Fruit fly (Drosophila melanogaster) whole organism: ENCODE results near the gene COX5BL.

Experiments used
- CG8478 ChIP-seq: fragments of >200 bp; optimal IDR thresholded peaks from 2 replicates; lab custom pipeline; 2018; ENCODE audit warnings: inconsistent platforms
- Dll ChIP-seq: fragments of >200 bp; optimal IDR thresholded peaks from 2 replicates; lab custom pipeline; 2017
- EcR ChIP-seq, 2 experiments: fragments of >200 bp; optimal IDR thresholded peaks; 2 replicates each; lab custom pipeline; 2017; ENCODE audit warnings: missing biosample characterization in 2 of 2, missing genetic modification characterization in 2 of 2, missing genetic modification reagents in 2 of 2
- pan ChIP-seq: fragments of >200 bp; optimal IDR thresholded peaks from 2 replicates; lab custom pipeline; 2017
- psq ChIP-seq: fragments of >200 bp; optimal IDR thresholded peaks from 2 replicates; lab custom pipeline; 2017
- usp ChIP-seq: fragments of >200 bp; optimal IDR thresholded peaks from 2 replicates; lab custom pipeline; 2017; ENCODE audit warnings: missing biosample characterization, missing genetic modification characterization, mixed read lengths

COX5BL gene

DNA sequence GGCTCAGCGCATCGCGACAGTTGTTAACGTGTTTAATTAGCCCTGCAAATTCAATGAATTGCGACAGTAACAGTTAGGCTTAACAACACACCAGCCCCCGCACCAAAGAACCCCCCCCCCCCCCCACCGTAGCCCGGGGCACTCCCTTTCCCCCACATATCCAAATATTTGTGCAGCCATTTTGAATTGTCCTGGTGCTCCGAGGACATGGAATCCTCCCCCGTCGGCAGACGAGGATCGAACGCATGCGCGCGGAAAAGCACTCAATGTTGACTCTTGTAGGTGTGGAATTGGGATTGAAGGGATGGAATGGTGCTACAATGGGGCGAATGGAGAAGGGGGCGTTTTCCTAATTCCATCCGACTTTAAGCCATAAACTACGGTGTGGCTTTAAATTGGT lies 11.3 kb upstream of the COX5BL start:
- TF ChIP-seq EcR (GFP tag; optimal IDR thresholded peaks at IDR 0.05; lab: Kevin White, UChicago) (no peak), Dll (lab: Kevin White, UChicago) (no peak), CG8478 (lab: Kevin White, UChicago) (no peak), usp (GFP tag; lab: Kevin White, UChicago) (no peak), pan (lab: Kevin White, UChicago) (no peak), psq (lab: Kevin White, UChicago) (no peak)

DNA sequence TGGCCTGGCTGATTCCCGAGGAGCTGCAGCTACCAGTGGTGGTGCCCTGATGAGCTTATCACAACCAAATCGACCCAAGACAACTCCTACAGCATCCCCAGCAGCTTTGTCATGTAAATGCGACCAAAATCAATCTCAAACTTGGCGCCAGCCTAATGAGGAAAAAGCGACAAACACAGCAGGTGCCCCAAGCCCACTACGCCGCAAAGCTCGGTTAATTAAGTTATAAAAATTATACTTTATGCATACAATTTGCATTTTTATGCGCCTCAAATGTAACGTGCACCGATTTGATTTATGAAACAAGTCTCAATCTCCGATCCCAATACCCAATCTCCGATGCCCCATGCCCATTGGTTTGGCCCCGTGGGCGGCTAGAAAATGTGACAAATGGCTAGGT lies 8.4 kb upstream of the COX5BL start:
- no peak for TF ChIP-seq Dll (lab: Kevin White, UChicago)

DNA sequence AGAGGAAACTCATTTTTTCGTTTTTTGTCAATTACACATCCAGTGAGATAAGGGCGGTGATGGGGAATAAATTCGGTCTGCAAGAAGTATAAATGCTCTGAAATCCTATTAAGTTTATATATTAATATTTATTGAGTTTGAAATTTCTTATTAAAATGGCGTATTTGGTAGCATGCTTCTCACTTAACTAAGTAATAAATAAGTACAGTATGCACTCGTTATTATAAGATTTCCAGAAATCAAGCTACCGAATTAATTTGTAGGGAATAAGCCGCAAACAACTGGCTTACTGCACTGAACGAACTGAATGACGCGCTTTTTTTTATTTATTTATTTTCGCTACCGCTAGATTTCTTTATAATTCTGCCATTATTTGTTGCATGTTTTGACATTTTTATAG lies 7.8 kb upstream of the COX5BL start:
- TF ChIP-seq CG8478 (lab: Kevin White, UChicago) (no peak), Dll (lab: Kevin White, UChicago) (no peak), psq (lab: Kevin White, UChicago) (no peak), usp (GFP tag; lab: Kevin White, UChicago) (no peak), EcR (GFP tag; optimal IDR thresholded peaks at IDR 0.05; lab: Kevin White, UChicago) (no peak), pan (lab: Kevin White, UChicago) (no peak)

DNA sequence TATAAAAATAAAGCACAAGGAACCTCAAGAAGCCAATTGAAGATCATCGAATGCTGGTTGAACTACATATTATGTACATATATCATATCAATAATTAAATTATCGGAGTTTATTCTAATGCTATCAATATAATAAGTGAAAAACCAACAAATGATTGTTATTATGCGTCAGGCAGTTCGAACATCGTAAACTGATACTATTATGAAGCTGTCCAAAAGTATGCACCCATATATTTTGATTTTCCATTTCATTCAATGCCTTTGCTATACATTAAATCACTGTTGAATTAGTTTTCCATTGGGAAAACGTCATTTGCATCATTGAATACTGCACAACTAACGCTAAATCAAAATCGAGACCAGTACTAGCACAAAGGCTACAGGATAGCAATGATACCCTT lies 6.9 kb upstream of the COX5BL start:
- TF ChIP-seq pan (lab: Kevin White, UChicago) (no peak), usp (GFP tag; lab: Kevin White, UChicago) (no peak), psq (lab: Kevin White, UChicago) (no peak), CG8478 (lab: Kevin White, UChicago) (no peak), EcR (GFP tag; optimal IDR thresholded peaks at IDR 0.05; lab: Kevin White, UChicago) (no peak), Dll (lab: Kevin White, UChicago) (no peak)

DNA sequence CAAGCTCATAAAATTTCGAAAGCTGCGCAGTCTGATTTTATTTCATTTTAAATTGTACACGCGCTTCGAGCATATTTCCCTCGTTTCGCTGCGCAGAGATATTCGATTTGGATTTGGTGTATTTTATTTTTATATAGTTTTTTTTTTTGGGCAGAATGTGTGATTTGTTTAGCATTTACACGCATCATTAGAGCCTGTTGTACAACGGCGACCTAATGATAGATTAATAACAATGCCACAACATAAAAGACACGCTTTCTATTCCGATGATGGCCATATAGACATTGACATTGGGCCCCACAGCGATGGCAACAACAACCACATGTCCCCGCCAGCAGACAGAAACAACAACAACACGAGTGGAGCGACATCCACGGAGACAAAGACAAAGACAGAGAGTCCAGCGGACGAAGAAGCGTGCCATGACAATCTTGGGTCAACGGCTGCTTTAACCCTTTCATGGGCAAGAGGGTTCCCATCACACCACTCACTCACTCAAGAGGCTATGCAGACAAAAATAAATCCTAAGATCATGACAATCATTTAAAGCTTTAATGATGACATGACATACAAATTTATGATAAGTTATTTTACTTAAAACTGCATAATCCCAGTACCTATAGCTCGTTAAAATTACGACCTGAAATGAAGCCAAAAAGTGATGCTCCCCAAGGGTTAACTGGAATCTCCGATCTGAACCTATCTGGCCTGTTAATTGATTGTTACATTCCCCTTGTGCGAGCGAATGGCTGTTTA lies 6.0 kb upstream of the COX5BL start:
- no peak for TF ChIP-seq psq (lab: Kevin White, UChicago)
- no peak for TF ChIP-seq pan (lab: Kevin White, UChicago)
- TF ChIP-seq EcR (GFP tag; optimal IDR thresholded peaks at IDR 0.05; lab: Kevin White, UChicago) = peak in 1 of 2 experiments; percentile 78
- TF ChIP-seq Dll (lab: Kevin White, UChicago) = no peak
- no peak for TF ChIP-seq usp (GFP tag; lab: Kevin White, UChicago)
- TF ChIP-seq CG8478 (lab: Kevin White, UChicago) = no peak

DNA sequence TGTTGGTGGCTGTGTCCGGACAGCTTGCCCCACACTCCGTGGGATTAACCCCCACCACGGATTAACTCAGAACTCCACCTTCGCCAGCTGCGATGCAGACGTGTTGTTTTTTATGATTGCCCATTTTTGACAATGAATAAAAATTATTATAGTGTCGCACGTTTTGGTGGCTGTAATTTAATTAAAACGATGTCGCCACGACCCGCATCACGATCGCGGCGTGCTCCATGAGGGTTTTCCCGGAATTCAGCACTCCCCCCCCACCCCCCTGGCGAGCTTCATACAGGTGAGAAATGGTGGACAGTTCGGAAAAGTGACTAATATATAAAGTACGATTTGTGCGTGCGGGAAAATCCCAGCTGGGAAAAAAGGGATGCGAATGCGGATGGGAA lies 5.4 kb upstream of the COX5BL start:
- no peak for TF ChIP-seq CG8478 (lab: Kevin White, UChicago)
- no peak for TF ChIP-seq usp (GFP tag; lab: Kevin White, UChicago)
- TF ChIP-seq psq (lab: Kevin White, UChicago) = no peak
- TF ChIP-seq EcR (GFP tag; optimal IDR thresholded peaks at IDR 0.05; lab: Kevin White, UChicago) = no peak
- no peak for TF ChIP-seq pan (lab: Kevin White, UChicago)
- TF ChIP-seq Dll (lab: Kevin White, UChicago) = no peak

DNA sequence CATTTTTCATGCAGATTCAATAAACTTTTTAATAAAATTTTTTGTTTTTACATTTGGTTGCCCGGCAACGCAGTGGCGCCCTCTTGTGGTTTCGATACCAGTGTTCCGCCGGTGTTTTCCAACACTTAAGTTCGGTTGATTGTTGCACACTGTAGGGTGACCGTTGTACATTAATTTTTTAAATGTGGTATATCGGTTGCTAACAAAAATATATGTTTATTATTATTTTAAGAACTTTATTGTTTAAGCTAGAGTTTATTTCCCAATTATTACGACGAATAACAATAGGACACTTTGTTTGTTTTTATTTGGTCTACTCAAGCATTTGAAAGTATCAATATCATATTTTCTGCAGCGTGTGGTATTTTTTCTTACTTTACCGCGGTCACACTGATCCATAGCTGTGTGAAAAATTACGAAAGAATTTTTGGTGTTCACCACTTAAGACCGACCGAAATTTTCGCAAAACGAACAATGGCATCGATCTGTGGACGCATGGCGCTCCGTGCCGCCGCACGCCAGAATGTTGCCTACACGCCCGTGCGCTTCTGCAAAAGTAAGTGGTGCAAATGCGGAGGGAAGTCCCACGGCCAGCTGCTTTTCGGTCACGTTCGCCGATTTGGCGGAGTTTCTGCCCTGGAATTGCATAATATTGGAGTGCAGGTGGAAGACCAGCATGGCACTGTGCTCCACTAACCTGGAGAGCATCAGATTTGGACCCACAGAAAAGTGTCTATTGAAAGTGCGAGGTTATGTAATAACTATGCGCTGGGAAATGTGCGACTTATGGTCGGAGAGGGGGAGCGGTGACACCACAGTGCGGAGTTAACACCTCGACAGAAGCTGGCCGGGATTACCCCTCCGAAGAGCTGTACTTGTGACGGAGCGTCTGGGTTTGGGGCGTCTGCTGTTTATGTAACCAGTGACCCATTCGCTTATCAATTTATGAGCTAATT lies 1.5 kb upstream of the COX5BL start, which contains the start of the genes IFT52 and COX5B:
Gene IFT52 (minus strand): TSS at position 74 of the 956 bp plus-strand sequence.
Gene COX5B (plus strand): TSS at position 372 of the 956 bp plus-strand sequence.
- TF ChIP-seq EcR (GFP tag; optimal IDR thresholded peaks at IDR 0.05; lab: Kevin White, UChicago) = no peak
- no peak for TF ChIP-seq Dll (lab: Kevin White, UChicago)
- no peak for TF ChIP-seq psq (lab: Kevin White, UChicago)
- no peak for TF ChIP-seq usp (GFP tag; lab: Kevin White, UChicago)
- TF ChIP-seq CG8478 (lab: Kevin White, UChicago) = no peak
- TF ChIP-seq pan (lab: Kevin White, UChicago) = no peak

DNA sequence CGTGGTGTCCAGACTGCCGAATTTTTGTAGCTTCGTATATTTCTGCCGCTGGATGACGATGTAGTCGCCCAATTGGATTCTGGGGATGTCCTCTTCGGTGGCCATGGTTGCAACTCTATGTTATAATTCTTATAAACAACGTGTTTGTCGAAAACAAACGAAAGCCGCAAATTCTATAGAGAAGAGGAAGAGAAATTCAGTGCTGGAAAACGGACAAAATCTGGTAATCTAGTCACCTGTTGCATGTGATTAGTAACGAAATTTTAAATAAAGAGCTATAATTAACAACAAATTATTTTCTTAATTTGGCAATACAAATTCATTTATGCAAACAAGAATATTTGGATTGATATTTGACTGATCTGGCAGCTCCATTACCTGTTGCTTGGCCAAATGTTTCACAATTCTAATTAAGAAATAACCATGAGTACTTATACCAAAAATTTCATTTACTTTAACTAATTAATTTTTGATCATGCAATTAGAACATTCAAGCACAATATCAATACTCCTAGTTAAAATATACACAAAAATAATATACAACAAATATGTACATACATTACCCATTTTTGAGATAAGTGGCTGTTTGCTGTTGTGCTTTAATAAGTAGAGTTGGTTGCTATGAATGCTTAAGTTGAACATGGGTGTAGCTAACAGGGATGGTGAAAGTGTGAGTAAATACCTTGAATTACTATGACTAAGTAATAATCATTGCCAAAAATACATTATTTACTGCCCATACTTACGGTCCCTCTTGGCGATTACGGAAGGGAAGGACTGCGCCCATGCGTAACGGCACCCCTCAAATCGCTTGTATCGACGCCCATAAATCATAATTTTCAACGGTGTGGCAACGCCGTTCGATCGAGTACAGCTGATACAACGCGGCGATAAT lies 2.5 kb downstream of the COX5BL start, which contains the start of the genes Trmt6 and Ent2:
Gene Trmt6 (minus strand): TSS at position 827 of the 895 bp plus-strand sequence.
Gene Ent2 (plus strand): TSS at position 863 of the 895 bp plus-strand sequence.
- TF ChIP-seq pan (lab: Kevin White, UChicago) (no peak), psq (lab: Kevin White, UChicago) (no peak), CG8478 (lab: Kevin White, UChicago) (no peak), usp (GFP tag; lab: Kevin White, UChicago) (no peak), Dll (lab: Kevin White, UChicago) (no peak), EcR (GFP tag; optimal IDR thresholded peaks at IDR 0.05; lab: Kevin White, UChicago) (no peak)

DNA sequence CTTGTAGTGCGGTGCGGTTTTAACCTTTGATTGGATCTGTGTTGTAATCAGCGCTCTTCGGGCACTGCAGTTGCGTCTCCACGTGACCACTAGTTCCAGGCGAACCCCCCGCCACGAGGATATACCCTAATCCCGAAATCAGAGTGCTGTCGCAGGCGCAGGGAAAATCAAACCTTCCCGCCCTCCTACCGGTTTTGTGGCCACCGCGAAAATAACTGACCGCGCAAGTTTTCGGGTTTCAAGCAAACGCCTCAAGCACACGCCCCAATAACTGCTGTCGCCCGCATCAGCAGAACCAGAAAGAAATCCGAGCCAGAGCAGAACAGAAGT lies 3.1 kb downstream of the COX5BL start:
- TF ChIP-seq CG8478 (lab: Kevin White, UChicago) = no peak
- no peak for TF ChIP-seq usp (GFP tag; lab: Kevin White, UChicago)
- no peak for TF ChIP-seq Dll (lab: Kevin White, UChicago)
- TF ChIP-seq pan (lab: Kevin White, UChicago) = no peak
- no peak for TF ChIP-seq psq (lab: Kevin White, UChicago)

DNA sequence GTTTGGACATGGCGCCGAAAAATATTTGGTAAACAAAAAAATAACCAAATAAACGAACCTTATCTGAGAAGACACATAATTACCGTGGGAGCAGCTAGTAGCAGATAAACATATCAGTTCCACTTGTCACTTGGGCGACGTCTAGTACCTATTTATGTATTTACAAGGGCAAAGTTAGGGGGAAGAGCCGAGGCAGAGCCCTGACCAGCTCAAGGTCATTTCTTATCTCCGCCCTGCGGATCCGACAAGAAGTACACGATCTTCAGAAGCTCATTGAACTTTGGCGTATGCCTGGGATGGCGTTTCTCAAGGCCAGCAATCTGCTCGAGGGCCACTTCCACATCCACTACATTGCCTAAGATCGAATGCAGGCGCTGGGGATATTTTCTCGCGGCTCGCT lies 5.7 kb downstream of the COX5BL start:
- TF ChIP-seq pan (lab: Kevin White, UChicago) = peak; percentile 36
- TF ChIP-seq psq (lab: Kevin White, UChicago) = no peak
